Fruit fly (Drosophila melanogaster): Measurements from ENCODE around the gene CG43740.

Gene CG43740

dm6 chrX:10387672-10388071, 54.2 kb downstream of the CG43740 start (continued):
- peak; percentile 33 for TF ChIP-seq Sox102F (GFP tag; optimal IDR thresholded peaks at IDR 0.05)
- peak; percentile 35 for TF ChIP-seq H2.0 (GFP tag; IDR thresholded peaks at IDR 0.05)
- TF ChIP-seq disco-r (GFP tag; optimal IDR thresholded peaks at IDR 0.05): no peak
- TF ChIP-seq CG14014 (GFP tag; IDR thresholded peaks at IDR 0.05): peak; percentile 54
- no peak for TF ChIP-seq odd (GFP tag; optimal IDR thresholded peaks at IDR 0.05)
- TF ChIP-seq Pdp1 (GFP tag; optimal IDR thresholded peaks at IDR 0.05): peak; percentile 33 to 46
- no peak for TF ChIP-seq NC2α (GFP tag; optimal IDR thresholded peaks at IDR 0.05)
- peak; percentile 64; the same call in 1 of the 2 replicates for TF ChIP-seq sob (GFP tag; IDR thresholded peaks at IDR 0.05)
- TF ChIP-seq CG7556 (GFP tag; optimal IDR thresholded peaks at IDR 0.05): peak; percentile 6
- no peak for TF ChIP-seq prd (optimal IDR thresholded peaks at IDR 0.05)
- TF ChIP-seq prd (GFP tag; IDR thresholded peaks at IDR 0.05): peak; percentile 62; the same call in 1 of the 3 replicates
- peak; percentile 37 for TF ChIP-seq CG12071 (GFP tag; optimal IDR thresholded peaks at IDR 0.05)
- TF ChIP-seq Rfx (GFP tag; IDR thresholded peaks at IDR 0.05): peak; percentile 77
- TF ChIP-seq chif (GFP tag; optimal IDR thresholded peaks at IDR 0.05): peak; percentile 31 to 37
- peak; percentile 37 for TF ChIP-seq fd3F (GFP tag; optimal IDR thresholded peaks at IDR 0.05)
- TF ChIP-seq HLH54F (GFP tag; optimal IDR thresholded peaks at IDR 0.05): peak; percentile 30
- no peak for TF ChIP-seq CG3163 (GFP tag; optimal IDR thresholded peaks at IDR 0.05)
- TF ChIP-seq CG9215 (GFP tag; IDR thresholded peaks at IDR 0.05): peak; percentile 36; the same call in 1 of the 2 replicates
- no peak for TF ChIP-seq pan (optimal IDR thresholded peaks at IDR 0.05)
- peak in 1 of 2 experiments; percentile 70 for TF ChIP-seq pan (GFP tag; optimal IDR thresholded peaks at IDR 0.05 in 1 of 2, IDR thresholded peaks at IDR 0.05 in 1 of 2)
- TF ChIP-seq CG11398 (GFP tag; optimal IDR thresholded peaks at IDR 0.05): no peak
- TF ChIP-seq CG12219 (GFP tag; optimal IDR thresholded peaks at IDR 0.05): peak; percentile 27
- peak; percentile 57; the same call in 2 of the 3 replicates for TF ChIP-seq zfh1 (GFP tag; IDR thresholded peaks at IDR 0.05)
- peak; percentile 44; the same call in 2 of the 4 replicates for TF ChIP-seq Gug (GFP tag; IDR thresholded peaks at IDR 0.05)
- TF ChIP-seq CG14965 (GFP tag; optimal IDR thresholded peaks at IDR 0.05; ENCODE audit: borderline replicate concordance): no peak
- TF ChIP-seq CG17385 (GFP tag; optimal IDR thresholded peaks at IDR 0.05): peak; percentile 25
- TF ChIP-seq Trl (optimal IDR thresholded peaks at IDR 0.05): no peak
- peak; percentile 12 for TF ChIP-seq Trl (GFP tag; optimal IDR thresholded peaks at IDR 0.05)
- peak; percentile 63 for TF ChIP-seq gro (GFP tag; optimal IDR thresholded peaks at IDR 0.05)
- peak; percentile 55; the same call in 1 of the 3 replicates for TF ChIP-seq CG7357 (GFP tag; IDR thresholded peaks at IDR 0.05)
- no peak for TF ChIP-seq sens-2 (GFP tag; IDR thresholded peaks at IDR 0.05)
- 0 out of 2 replicates have a peak, but pooled peaks have one; percentile 14 for TF ChIP-seq CG4730 (GFP tag; IDR thresholded peaks at IDR 0.05)
- peak; percentile 42 for TF ChIP-seq Antp (GFP tag; optimal IDR thresholded peaks at IDR 0.05)
- no peak for TF ChIP-seq CG13287 (GFP tag; IDR thresholded peaks at IDR 0.05; ENCODE audit: partially characterized antibody)
- TF ChIP-seq Ravus (GFP tag; IDR thresholded peaks at IDR 0.05): no peak
- TF ChIP-seq CG8089 (GFP tag; optimal IDR thresholded peaks at IDR 0.05): no peak
- TF ChIP-seq zf30C (GFP tag; optimal IDR thresholded peaks at IDR 0.05): no peak
- TF ChIP-seq Xrp1 (GFP tag; IDR thresholded peaks at IDR 0.05): peak; percentile 24; the same call in 1 of the 2 replicates
- peak; percentile 59 for TF ChIP-seq gem (tag; optimal IDR thresholded peaks at IDR 0.05)
- peak; percentile 1 for TF ChIP-seq CG15514 (GFP tag; optimal IDR thresholded peaks at IDR 0.05)
- peak in 1 of 2 experiments; percentile 32 for TF ChIP-seq bsh (GFP tag; optimal IDR thresholded peaks at IDR 0.05)
- peak; percentile 15 for TF ChIP-seq CG13775 (GFP tag; optimal IDR thresholded peaks at IDR 0.05)
- TF ChIP-seq Adf1 (GFP tag; IDR thresholded peaks at IDR 0.05): 0 out of 2 replicates have a peak, but pooled peaks have one; percentile 6
- peak; percentile 4 for TF ChIP-seq tap (tag; optimal IDR thresholded peaks at IDR 0.05)
- TF ChIP-seq ham (GFP tag; IDR thresholded peaks at IDR 0.05): no peak
- no peak for TF ChIP-seq h (optimal IDR thresholded peaks at IDR 0.05)
- TF ChIP-seq Aef1 (GFP tag; IDR thresholded peaks at IDR 0.05): peak; percentile 34; the same call in 1 of the 3 replicates
- peak; percentile 31 for TF ChIP-seq Fer1 (GFP tag; optimal IDR thresholded peaks at IDR 0.05)
- peak; percentile 40 for TF ChIP-seq Oli (tag; optimal IDR thresholded peaks at IDR 0.05)
- peak; percentile 14 for TF ChIP-seq CG12391 (tag; optimal IDR thresholded peaks at IDR 0.05)
- TF ChIP-seq CG2678 (tag; optimal IDR thresholded peaks at IDR 0.05): peak; percentile 54
- TF ChIP-seq croc (GFP tag; conservative IDR thresholded peaks at IDR 0.05): no peak

All from whole organism, embryonic.